Worm (Caenorhabditis elegans) whole organism, L1 larva: Measurements from ENCODE around the gene D1005.2.

Experiments
- C04F5.9 ChIP-seq: sonication (generic microtip); optimal IDR thresholded peaks from 2 replicates; lab custom pipeline; 2016; ENCODE audit warnings: missing genetic modification characterization, missing compliant biosample characterization
- C16A3.4 ChIP-seq: fragments of 150-350 bp; optimal IDR thresholded peaks from 2 replicates; lab custom pipeline; 2014; ENCODE audit warnings: missing biosample characterization, missing genetic modification characterization
- C34B4.2 ChIP-seq: sonication (generic microtip); optimal IDR thresholded peaks from 2 replicates; lab custom pipeline; 2017; ENCODE audit warnings: mild to moderate bottlenecking, missing genetic modification characterization, missing compliant biosample characterization
- aha-1 ChIP-seq: fragments of 150-350 bp; optimal IDR thresholded peaks from 2 replicates; lab custom pipeline; 2014; ENCODE audit warnings: missing biosample characterization, missing genetic modification characterization
- alr-1 ChIP-seq: fragments of 200-800 bp; sonication (Bioruptor generic); optimal IDR thresholded peaks from 2 replicates; lab custom pipeline; 2018; ENCODE audit warnings: borderline replicate concordance, mild to moderate bottlenecking, missing genetic modification characterization, missing compliant biosample characterization
- aly-2 ChIP-seq: fragments of 150-350 bp; optimal IDR thresholded peaks from 2 replicates; lab custom pipeline; 2014; ENCODE audit warnings: missing biosample characterization, missing genetic modification characterization
- blmp-1 ChIP-seq: fragments of 150-350 bp; optimal IDR thresholded peaks from 2 replicates; lab custom pipeline; 2014; ENCODE audit warnings: missing biosample characterization, missing genetic modification characterization
- ceh-63 ChIP-seq: fragments of 200-800 bp; sonication (Bioruptor generic); optimal IDR thresholded peaks from 2 replicates; lab custom pipeline; 2018; ENCODE audit warnings: mild to moderate bottlenecking, missing genetic modification characterization, missing compliant biosample characterization
- ceh-8 ChIP-seq: fragments of 200-800 bp; sonication (Bioruptor generic); optimal IDR thresholded peaks from 2 replicates; lab custom pipeline; 2018; ENCODE audit warnings: mild to moderate bottlenecking, missing genetic modification characterization, moderate library complexity, missing compliant biosample characterization
- dpl-1 ChIP-seq, 3 experiments: fragments of 150-350 bp in 2 of 3; sonication (generic microtip) in 1 of 3; optimal IDR thresholded peaks; 2 replicates each; lab custom pipeline; 2014 to 2017; ENCODE audit warnings: missing biosample characterization in 3 of 3, missing genetic modification characterization in 3 of 3, missing genetic modification reagents in 3 of 3
- dsc-1 ChIP-seq: sonication (generic microtip); optimal IDR thresholded peaks from 2 replicates; lab custom pipeline; 2016; ENCODE audit warnings: mild to moderate bottlenecking, missing genetic modification characterization, missing compliant biosample characterization
- efl-3 ChIP-seq: fragments of 200-800 bp; sonication (Bioruptor generic); optimal IDR thresholded peaks from 2 replicates; lab custom pipeline; 2018; ENCODE audit warnings: mild to moderate bottlenecking, missing genetic modification characterization, missing compliant biosample characterization
- elt-3 ChIP-seq, 6 experiments: fragments of 150-350 bp in 1 of 6; sonication (generic microtip); optimal IDR thresholded peaks; 2 replicates each; lab custom pipeline; 2017 to 2018; ENCODE audit warnings: missing biosample characterization in 6 of 6, missing genetic modification characterization in 6 of 6, inconsistent platforms in 1 of 6
- ets-5 ChIP-seq: fragments of 200-800 bp; sonication (Bioruptor generic); IDR thresholded peaks from 2 replicates; pipeline ENCODE4 v1.3.6; 2022; ENCODE audit warnings: missing genetic modification characterization, missing compliant biosample characterization
- fkh-4 ChIP-seq: sonication (generic microtip); optimal IDR thresholded peaks from 2 replicates; lab custom pipeline; 2016; ENCODE audit warnings: missing compliant biosample characterization, missing genetic modification characterization, borderline replicate concordance
- fkh-8 ChIP-seq: sonication (generic microtip); optimal IDR thresholded peaks from 2 replicates; lab custom pipeline; 2016; ENCODE audit warnings: mild to moderate bottlenecking, missing genetic modification characterization, missing compliant biosample characterization
- hlh-17 ChIP-seq: fragments of 200-800 bp; sonication (Bioruptor generic); optimal IDR thresholded peaks from 2 replicates; lab custom pipeline; 2018; ENCODE audit warnings: missing genetic modification characterization, mild to moderate bottlenecking, missing compliant biosample characterization, moderate library complexity, borderline replicate concordance
- hpl-2 ChIP-seq: fragments of 150-350 bp; optimal IDR thresholded peaks from 2 replicates; lab custom pipeline; 2014; ENCODE audit warnings: missing biosample characterization, missing genetic modification reagents, missing genetic modification characterization
- irx-1 ChIP-seq: sonication (generic microtip); optimal IDR thresholded peaks from 2 replicates; lab custom pipeline; 2016; ENCODE audit warnings: missing genetic modification characterization, missing compliant biosample characterization
- isw-1 ChIP-seq: fragments of 200-800 bp; sonication (Bioruptor generic); IDR thresholded peaks from 2 replicates; pipeline ENCODE4 v1.3.6; 2022; ENCODE audit warnings: missing genetic modification characterization, missing compliant biosample characterization
- jun-1 ChIP-seq: fragments of 150-350 bp; optimal IDR thresholded peaks from 2 replicates; lab custom pipeline; 2014; ENCODE audit warnings: missing biosample characterization, missing genetic modification reagents, missing genetic modification characterization
- lin-14 ChIP-seq: fragments of 200-800 bp; sonication (Bioruptor generic); optimal IDR thresholded peaks from 2 replicates; lab custom pipeline; 2018; ENCODE audit warnings: mild to moderate bottlenecking, missing genetic modification characterization, moderate library complexity, missing compliant biosample characterization
- lin-35 ChIP-seq, 2 experiments: fragments of 150-350 bp; optimal IDR thresholded peaks; 2 replicates each; lab custom pipeline; 2014; ENCODE audit warnings: missing biosample characterization in 2 of 2, missing genetic modification characterization in 2 of 2, missing genetic modification reagents in 2 of 2
- lir-3 ChIP-seq: sonication (generic microtip); optimal IDR thresholded peaks from 2 replicates; lab custom pipeline; 2016; ENCODE audit warnings: mild to moderate bottlenecking, missing genetic modification characterization, moderate library complexity, missing compliant biosample characterization; ENCODE audit not compliant: poor library complexity
- mab-9 ChIP-seq: fragments of 200-800 bp; sonication (Bioruptor generic); IDR thresholded peaks from 2 replicates; pipeline ENCODE4 v1.3.6; 2022; ENCODE audit warnings: missing genetic modification reagents, missing genetic modification characterization, missing compliant biosample characterization
- mdl-1 ChIP-seq, 2 experiments: fragments of 150-350 bp; optimal IDR thresholded peaks; 2 replicates each; lab custom pipeline; 2014 to 2017; ENCODE audit warnings: missing biosample characterization in 2 of 2, missing genetic modification characterization in 2 of 2, inconsistent platforms in 1 of 2
- mef-2 ChIP-seq: fragments of 150-350 bp; optimal IDR thresholded peaks from 2 replicates; lab custom pipeline; 2014; ENCODE audit warnings: missing biosample characterization, missing genetic modification characterization
- nhr-12 ChIP-seq: sonication (generic microtip); optimal IDR thresholded peaks from 2 replicates; lab custom pipeline; 2017; ENCODE audit warnings: missing biosample characterization, missing genetic modification characterization
- nhr-19 ChIP-seq: fragments of 200-800 bp; sonication (Bioruptor generic); conservative IDR thresholded peaks from 2 replicates; pipeline ENCODE4 v1.3.6; 2022; ENCODE audit warnings: missing genetic modification characterization, missing compliant biosample characterization
- nhr-237 ChIP-seq: fragments of 150-350 bp; optimal IDR thresholded peaks from 2 replicates; lab custom pipeline; 2014; ENCODE audit warnings: missing biosample characterization, missing genetic modification characterization
- nhr-28 ChIP-seq: fragments of 150-350 bp; optimal IDR thresholded peaks from 2 replicates; lab custom pipeline; 2014; ENCODE audit warnings: missing biosample characterization, missing genetic modification characterization
- nhr-71 ChIP-seq: sonication (generic microtip); optimal IDR thresholded peaks from 2 replicates; lab custom pipeline; 2016; ENCODE audit warnings: mild to moderate bottlenecking, missing genetic modification characterization, moderate library complexity, missing compliant biosample characterization
- nhr-84 ChIP-seq: sonication (generic microtip); optimal IDR thresholded peaks from 2 replicates; lab custom pipeline; 2017; ENCODE audit warnings: missing biosample characterization, missing genetic modification characterization
- nhr-85 ChIP-seq: sonication (generic microtip); peaks from one replicate; lab custom pipeline; 2016; ENCODE audit warnings: missing genetic modification characterization, inconsistent platforms, missing compliant biosample characterization
- nhr-90 ChIP-seq: sonication (generic microtip); optimal IDR thresholded peaks from 2 replicates; lab custom pipeline; 2016; ENCODE audit warnings: mild to moderate bottlenecking, missing genetic modification characterization, missing compliant biosample characterization; ENCODE audit not compliant: poor library complexity
- pax-3 ChIP-seq: fragments of 200-800 bp; sonication (Bioruptor generic); optimal IDR thresholded peaks from 2 replicates; lab custom pipeline; 2018; ENCODE audit warnings: mild to moderate bottlenecking, missing genetic modification characterization, moderate library complexity, missing compliant biosample characterization
- pqm-1 ChIP-seq: sonication (generic microtip); optimal IDR thresholded peaks from 3 replicates; lab custom pipeline; 2017; ENCODE audit warnings: missing biosample characterization, missing genetic modification characterization
- snpc-4 ChIP-seq: fragments of 150-350 bp; optimal IDR thresholded peaks from 2 replicates; lab custom pipeline; 2014; ENCODE audit warnings: missing biosample characterization, missing genetic modification characterization
- sptf-1 ChIP-seq: fragments of 150-350 bp; optimal IDR thresholded peaks from 2 replicates; lab custom pipeline; 2014; ENCODE audit warnings: missing biosample characterization, missing genetic modification characterization
- sup-37 ChIP-seq: fragments of 200-800 bp; sonication (Bioruptor generic); optimal IDR thresholded peaks from 2 replicates; lab custom pipeline; 2018; ENCODE audit warnings: mild to moderate bottlenecking, missing genetic modification characterization, missing compliant biosample characterization
- unc-130 ChIP-seq: fragments of 150-350 bp; optimal IDR thresholded peaks from 2 replicates; lab custom pipeline; 2017; ENCODE audit warnings: missing biosample characterization, missing genetic modification characterization, inconsistent platforms
- unc-30 ChIP-seq: sonication (generic microtip); optimal IDR thresholded peaks from 2 replicates; lab custom pipeline; 2017; ENCODE audit warnings: missing biosample characterization, missing genetic modification characterization
- unc-62 ChIP-seq: fragments of 150-350 bp; optimal IDR thresholded peaks from 2 replicates; lab custom pipeline; 2014; ENCODE audit warnings: missing biosample characterization, missing genetic modification reagents, missing genetic modification characterization
- unc-86 ChIP-seq: sonication (generic microtip); optimal IDR thresholded peaks from 2 replicates; lab custom pipeline; 2016; ENCODE audit warnings: missing genetic modification characterization, missing compliant biosample characterization
- vab-15 ChIP-seq: sonication (generic microtip); optimal IDR thresholded peaks from 2 replicates; lab custom pipeline; 2017; ENCODE audit warnings: missing genotype, mild to moderate bottlenecking, missing genetic modification characterization, missing compliant biosample characterization
- xbp-1 ChIP-seq: sonication (generic microtip); optimal IDR thresholded peaks from 2 replicates; lab custom pipeline; 2016; ENCODE audit warnings: missing genetic modification characterization, missing compliant biosample characterization
- zag-1 ChIP-seq: fragments of 150-350 bp; optimal IDR thresholded peaks from 2 replicates; lab custom pipeline; 2014; ENCODE audit warnings: missing biosample characterization, missing genetic modification characterization
- zip-4 ChIP-seq: fragments of 200-800 bp; sonication (Bioruptor generic); optimal IDR thresholded peaks from 2 replicates; lab custom pipeline; 2018; ENCODE audit warnings: mild to moderate bottlenecking, missing genetic modification characterization, moderate library complexity, missing compliant biosample characterization
- ztf-11 ChIP-seq, 2 experiments: sonication (generic microtip); optimal IDR thresholded peaks; 2 replicates each; lab custom pipeline; 2016 to 2017; ENCODE audit warnings: missing genetic modification characterization in 2 of 2, missing biosample characterization in 1 of 2, missing compliant biosample characterization in 1 of 2
- ztf-4 ChIP-seq: fragments of 150-350 bp; optimal IDR thresholded peaks from 2 replicates; lab custom pipeline; 2014; ENCODE audit warnings: missing biosample characterization, missing genetic modification characterization

D1005.2 gene

DNA sequence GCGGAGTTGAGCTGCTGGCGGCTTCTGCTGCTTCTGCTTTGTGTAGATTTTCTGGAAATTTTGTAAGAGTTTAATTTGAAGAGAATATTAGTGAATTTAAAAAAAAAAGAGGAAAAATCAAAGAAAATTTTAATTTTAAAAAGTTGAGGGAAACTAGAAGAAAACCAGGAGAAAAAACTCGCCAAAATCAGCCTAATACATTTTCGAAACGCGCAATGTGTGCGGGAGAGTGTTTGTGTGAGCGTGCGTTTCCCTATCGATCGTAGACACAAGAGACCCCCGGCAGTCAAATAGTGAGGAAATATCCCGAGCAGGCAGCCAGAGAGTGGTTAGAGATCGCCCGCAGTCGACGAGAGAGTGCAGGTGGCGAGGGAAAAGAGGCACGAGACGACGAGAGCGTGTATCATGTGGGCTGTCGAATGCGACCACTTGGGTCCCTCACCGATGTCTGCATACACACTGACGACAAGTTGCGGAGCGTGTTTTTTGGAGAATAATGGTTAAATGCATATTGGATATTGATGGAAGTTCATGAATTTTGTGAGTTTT, 12.2 kb upstream of the D1005.2 start, which contains the start of gene zfp-3 (continued):
- TF ChIP-seq lin-35 (GFP tag; optimal IDR thresholded peaks at IDR 0.05; lab: Kevin White, UChicago), result peak; percentile 86 to 90
- TF ChIP-seq nhr-19 (GFP tag; lab: Robert Waterston, UW), result peak; percentile 94
- TF ChIP-seq nhr-90, result peak; percentile 95
- peak; percentile 99 for TF ChIP-seq lin-14 (GFP tag; lab: Kevin White, UChicago)
- TF ChIP-seq C16A3.4 (tag; lab: Kevin White, UChicago), result peak; percentile 92
- TF ChIP-seq ztf-4 (tag; lab: Kevin White, UChicago), result peak; percentile 97
- peak; percentile 58 for TF ChIP-seq vab-15
- TF ChIP-seq zag-1 (tag; lab: Kevin White, UChicago), result peak; percentile 42
- TF ChIP-seq alr-1 (tag; lab: Kevin White, UChicago), result no peak
- peak; percentile 35 for TF ChIP-seq fkh-4
- no peak for TF ChIP-seq nhr-84
- TF ChIP-seq nhr-71 (tag; lab: Kevin White, UChicago), result peak; percentile 99
- no peak for TF ChIP-seq C34B4.2
- no peak for TF ChIP-seq ceh-63 (GFP tag; lab: Kevin White, UChicago)
- TF ChIP-seq snpc-4 (tag; lab: Kevin White, UChicago), result peak; percentile 84
- TF ChIP-seq efl-3 (GFP tag; lab: Kevin White, UChicago), result no peak
- peak; percentile 98 for TF ChIP-seq fkh-8 (tag; lab: Kevin White, UChicago)
- TF ChIP-seq blmp-1, result peak; percentile 61
- TF ChIP-seq nhr-85 (tag; lab: Kevin White, UChicago), result peak; percentile 97
- TF ChIP-seq aly-2, result peak; percentile 89
- peak; percentile 72 for TF ChIP-seq C04F5.9
- peak in 1 of 2 experiments; percentile 86 for TF ChIP-seq ztf-11 (tag; optimal IDR thresholded peaks at IDR 0.05; lab: Kevin White, UChicago)
- peak; percentile 96 for TF ChIP-seq jun-1
- TF ChIP-seq ceh-8 (GFP tag; lab: Kevin White, UChicago), result peak; percentile 88
- TF ChIP-seq unc-62 (GFP tag; lab: Kevin White, UChicago), result peak; percentile 59
- peak; percentile 72 to 77 (median 73) for TF ChIP-seq dpl-1 (GFP tag; optimal IDR thresholded peaks at IDR 0.05; lab: Kevin White, UChicago)
- peak; percentile 91 for TF ChIP-seq isw-1 (GFP tag; lab: Robert Waterston, UW)
- peak; percentile 96 for TF ChIP-seq unc-86 (tag; lab: Kevin White, UChicago)
- no peak for TF ChIP-seq hlh-17 (GFP tag; lab: Kevin White, UChicago)
- no peak for TF ChIP-seq sptf-1 (tag; lab: Kevin White, UChicago)
- TF ChIP-seq elt-3 (tag; optimal IDR thresholded peaks at IDR 0.05; lab: Kevin White, UChicago), result peak in 3 of 6 experiments; percentile 26 to 88 (median 82)
- TF ChIP-seq mab-9 (GFP tag; lab: Robert Waterston, UW), result peak; percentile 87

DNA sequence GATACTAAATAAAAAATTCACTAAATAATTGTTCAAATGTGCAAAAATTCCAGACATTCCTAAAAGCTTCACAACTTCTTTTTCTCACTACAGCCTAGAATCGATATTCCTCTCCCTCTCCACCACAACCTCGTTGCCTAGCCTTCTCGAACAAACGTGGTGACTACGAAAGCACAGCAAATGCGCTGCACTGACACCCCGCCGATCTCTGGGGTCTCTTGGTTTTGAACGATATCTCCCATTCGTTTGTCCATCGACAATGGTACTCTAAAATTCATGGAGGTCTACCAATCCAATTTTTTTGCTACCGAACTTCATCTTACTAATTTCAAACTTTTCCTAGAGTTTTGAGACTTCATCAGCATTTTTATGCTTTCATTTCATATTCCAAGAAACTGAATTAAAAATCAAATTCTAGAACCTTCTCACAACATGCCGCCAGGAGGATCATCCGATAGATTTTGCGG, 8.4 kb upstream of the D1005.2 start, which contains the start of gene W05H7.1:
W05H7.1 (plus strand) TSS at position 417 of the 467 bp plus-strand sequence.
- TF ChIP-seq pqm-1, result no peak
- TF ChIP-seq unc-62 (GFP tag; lab: Kevin White, UChicago), result no peak
- TF ChIP-seq unc-30 (tag; lab: Kevin White, UChicago), result no peak
- TF ChIP-seq mef-2 (tag; lab: Kevin White, UChicago), result no peak
- TF ChIP-seq unc-130 (tag; lab: Kevin White, UChicago), result no peak
- TF ChIP-seq aly-2, result no peak
- no peak for TF ChIP-seq nhr-12 (tag; lab: Kevin White, UChicago)
- no peak for TF ChIP-seq nhr-237 (tag; lab: Kevin White, UChicago)
- TF ChIP-seq dsc-1 (tag; lab: Kevin White, UChicago), result no peak
- no peak for TF ChIP-seq hlh-17 (GFP tag; lab: Kevin White, UChicago)
- peak; percentile 51 for TF ChIP-seq unc-86 (tag; lab: Kevin White, UChicago)
- TF ChIP-seq zag-1 (tag; lab: Kevin White, UChicago), result no peak
- TF ChIP-seq zip-4 (GFP tag; lab: Kevin White, UChicago), result no peak
- no peak for TF ChIP-seq isw-1 (GFP tag; lab: Robert Waterston, UW)
- TF ChIP-seq lir-3, result no peak
- TF ChIP-seq jun-1, result no peak
- peak; percentile 49 for TF ChIP-seq lin-14 (GFP tag; lab: Kevin White, UChicago)
- TF ChIP-seq irx-1 (tag; lab: Kevin White, UChicago), result peak; percentile 2
- peak; percentile 9 for TF ChIP-seq xbp-1
- TF ChIP-seq nhr-28 (tag; lab: Kevin White, UChicago), result no peak
- no peak for TF ChIP-seq snpc-4 (tag; lab: Kevin White, UChicago)
- no peak for TF ChIP-seq C34B4.2
- TF ChIP-seq aha-1, result no peak
- TF ChIP-seq hpl-2 (GFP tag; lab: Kevin White, UChicago), result no peak
- no peak for TF ChIP-seq pax-3 (tag; lab: Kevin White, UChicago)
- no peak for TF ChIP-seq sup-37 (GFP tag; lab: Kevin White, UChicago)
- peak in 1 of 2 experiments; percentile 38 for TF ChIP-seq mdl-1 (tag; optimal IDR thresholded peaks at IDR 0.05; lab: Kevin White, UChicago)
- TF ChIP-seq ets-5 (GFP tag; lab: Robert Waterston, UW), result no peak
